Fruit fly (Drosophila melanogaster): ENCODE measurements around the gene capu.

DNA sequence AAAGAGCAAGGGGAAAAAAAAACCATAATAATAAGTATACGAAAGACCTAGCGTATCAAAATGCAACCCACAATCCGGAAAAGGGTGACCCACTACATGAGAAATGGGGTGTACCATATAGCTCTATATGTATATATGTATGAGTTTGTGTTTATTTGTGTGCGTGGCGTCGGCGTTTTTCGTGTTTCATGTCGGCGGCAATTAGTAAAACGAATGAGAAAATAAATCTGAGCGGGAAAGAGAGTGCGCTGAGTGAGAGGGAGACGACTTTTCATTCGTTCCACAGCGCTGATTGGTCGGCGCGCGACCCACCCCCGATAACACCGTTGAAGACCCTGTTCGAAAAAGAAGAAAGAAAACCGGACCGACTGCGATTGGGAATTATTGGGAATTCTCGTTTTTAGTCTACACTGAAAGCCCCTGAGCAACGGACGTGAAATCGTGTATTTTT is 66.2 kb downstream of the capu start, which contains the start of gene slp2:
- TF ChIP-seq Myc (optimal IDR thresholded peaks at IDR 0.05) = no peak
- TF ChIP-seq psq (optimal IDR thresholded peaks at IDR 0.05) = no peak
- TF ChIP-seq ttk (optimal IDR thresholded peaks at IDR 0.05) = no peak
- TF ChIP-seq Sin3A (optimal IDR thresholded peaks at IDR 0.05) = no peak

Measured in Kc167 (cell line).